Fruit fly (Drosophila melanogaster): ENCODE results near the gene CG3108.

dm6 chrX:5781520-5781919 is at the start of gene CG3108:
- TF ChIP-seq fd102C (GFP tag; optimal IDR thresholded peaks at IDR 0.05): no peak
- no peak for TF ChIP-seq Optix (GFP tag; IDR thresholded peaks at IDR 0.05)
- no peak for TF ChIP-seq lmd (GFP tag; IDR thresholded peaks at IDR 0.05)
- TF ChIP-seq CG11696 (GFP tag; IDR thresholded peaks at IDR 0.05): no peak
- no peak for TF ChIP-seq psq (GFP tag; optimal IDR thresholded peaks at IDR 0.05)
- no peak for TF ChIP-seq maf-S (GFP tag; optimal IDR thresholded peaks at IDR 0.05)
- TF ChIP-seq CG13123 (GFP tag; optimal IDR thresholded peaks at IDR 0.05): no peak
- TF ChIP-seq Hmr (GFP tag; optimal IDR thresholded peaks at IDR 0.05): no peak
- TF ChIP-seq org-1 (GFP tag; optimal IDR thresholded peaks at IDR 0.05): no peak
- TF ChIP-seq CG18011 (GFP tag; optimal IDR thresholded peaks at IDR 0.05): no peak

Data from whole organism, embryonic.